Worm (Caenorhabditis elegans) whole organism, young adult: ENCODE measurements around the gene fbxa-95.

Experiments
- B0261.1 ChIP-seq: sonication (generic microtip); optimal IDR thresholded peaks from 2 replicates; lab custom pipeline; 2016; ENCODE audit warnings: mild to moderate bottlenecking, missing genetic modification characterization, moderate library complexity, missing compliant biosample characterization
- F55B11.4 ChIP-seq: sonication (generic microtip); optimal IDR thresholded peaks from 2 replicates; lab custom pipeline; 2016; ENCODE audit warnings: missing compliant biosample characterization, missing genetic modification characterization, borderline replicate concordance; ENCODE audit not compliant: insufficient read depth
- dpl-1 ChIP-seq: fragments of 150-350 bp; optimal IDR thresholded peaks from 2 replicates; lab custom pipeline; 2014; ENCODE audit warnings: missing biosample characterization, missing genetic modification reagents, missing genetic modification characterization
- mel-28 ChIP-seq: sonication (generic microtip); optimal IDR thresholded peaks from 2 replicates; lab custom pipeline; 2016; ENCODE audit warnings: borderline replicate concordance, mild to moderate bottlenecking, missing genetic modification characterization, missing compliant biosample characterization
- pha-4 ChIP-seq: fragments of 150-350 bp; sonication (generic microtip); optimal IDR thresholded peaks from 2 replicates; lab custom pipeline; 2014; ENCODE audit warnings: missing biosample characterization, missing genetic modification reagents, missing genetic modification characterization

ce11 chrV:15562541-15562940 is 8.7 kb upstream of the fbxa-95 start:
- no peak for TF ChIP-seq B0261.1 (tag; lab: Kevin White, UChicago)
- no peak for TF ChIP-seq dpl-1 (GFP tag; lab: Kevin White, UChicago)
- no peak for TF ChIP-seq F55B11.4 (tag; lab: Kevin White, UChicago)
- TF ChIP-seq mel-28 (tag; lab: Kevin White, UChicago), result no peak
- TF ChIP-seq pha-4 (tag; lab: Kevin White, UChicago), result no peak
